Worm (Caenorhabditis elegans) whole organism, L2 larva: Measurements from ENCODE around the gene F14F3.5.

Experiments
- C34F6.9 ChIP-seq: fragments of 150-350 bp; optimal IDR thresholded peaks from 2 replicates; lab custom pipeline; 2014; ENCODE audit warnings: missing biosample characterization, missing genetic modification characterization
- F13H6.1 ChIP-seq: sonication (generic microtip); optimal IDR thresholded peaks from 2 replicates; lab custom pipeline; 2016; ENCODE audit warnings: missing genetic modification characterization, missing compliant biosample characterization
- R02D3.7 ChIP-seq: fragments of 150-350 bp; optimal IDR thresholded peaks from 2 replicates; lab custom pipeline; 2014; ENCODE audit warnings: missing biosample characterization, missing genetic modification characterization
- Y55F3AM.14 ChIP-seq: fragments of 200-800 bp; sonication (Bioruptor generic); optimal IDR thresholded peaks from 2 replicates; lab custom pipeline; 2018; ENCODE audit warnings: mild to moderate bottlenecking, missing genetic modification characterization, missing compliant biosample characterization
- ZK546.5 ChIP-seq: sonication (generic microtip); optimal IDR thresholded peaks from 2 replicates; lab custom pipeline; 2017; ENCODE audit warnings: missing biosample characterization, missing genetic modification characterization
- alr-1 ChIP-seq: fragments of 150-350 bp; optimal IDR thresholded peaks from 2 replicates; lab custom pipeline; 2014; ENCODE audit warnings: missing biosample characterization, missing genetic modification characterization
- aly-2 ChIP-seq: fragments of 150-350 bp; optimal IDR thresholded peaks from 2 replicates; lab custom pipeline; 2014; ENCODE audit warnings: missing biosample characterization, missing genetic modification characterization
- ama-1 ChIP-seq: fragments of 150-350 bp; optimal IDR thresholded peaks from 2 replicates; lab custom pipeline; 2018; ENCODE audit warnings: inconsistent platforms
- blmp-1 ChIP-seq: sonication (generic microtip); optimal IDR thresholded peaks from 2 replicates; lab custom pipeline; 2017; ENCODE audit warnings: missing genetic modification characterization, mild to moderate bottlenecking, missing compliant biosample characterization, antibody characterized with exemption, moderate library complexity; ENCODE audit not compliant: insufficient read depth
- ceh-16 ChIP-seq: fragments of 150-350 bp; optimal IDR thresholded peaks from 2 replicates; lab custom pipeline; 2014; ENCODE audit warnings: missing biosample characterization, missing genetic modification characterization
- ceh-82 ChIP-seq: fragments of 150-350 bp; optimal IDR thresholded peaks from 2 replicates; lab custom pipeline; 2014; ENCODE audit warnings: missing biosample characterization, missing genetic modification characterization
- crh-2 ChIP-seq: sonication (generic microtip); optimal IDR thresholded peaks from 2 replicates; lab custom pipeline; 2017; ENCODE audit warnings: missing biosample characterization, missing genetic modification characterization
- dmd-4 ChIP-seq: sonication (generic microtip); optimal IDR thresholded peaks from 2 replicates; lab custom pipeline; 2017; ENCODE audit warnings: missing biosample characterization, missing genetic modification characterization
- egl-27 ChIP-seq: sonication (generic microtip); optimal IDR thresholded peaks from 3 replicates; lab custom pipeline; 2017; ENCODE audit warnings: missing biosample characterization, missing genetic modification reagents, missing genetic modification characterization
- elt-1 ChIP-seq: fragments of 150-350 bp; optimal IDR thresholded peaks from 2 replicates; lab custom pipeline; 2014; ENCODE audit warnings: missing biosample characterization, missing genetic modification characterization
- elt-3 ChIP-seq: sonication (generic microtip); optimal IDR thresholded peaks from 2 replicates; lab custom pipeline; 2017; ENCODE audit warnings: missing biosample characterization, missing genetic modification characterization
- fos-1 ChIP-seq: fragments of 150-350 bp; optimal IDR thresholded peaks from 2 replicates; lab custom pipeline; 2014; ENCODE audit warnings: missing biosample characterization, missing genetic modification characterization
- gmeb-1 ChIP-seq: fragments of 150-350 bp; optimal IDR thresholded peaks from 2 replicates; lab custom pipeline; 2014; ENCODE audit warnings: missing biosample characterization, missing genetic modification characterization
- lin-11 ChIP-seq: fragments of 150-350 bp; sonication (generic microtip); optimal IDR thresholded peaks from 2 replicates; lab custom pipeline; 2014; ENCODE audit warnings: missing biosample characterization, missing genetic modification characterization, inconsistent platforms, mixed read lengths
- lin-13 ChIP-seq: fragments of 150-350 bp; optimal IDR thresholded peaks from 2 replicates; lab custom pipeline; 2014; ENCODE audit warnings: missing biosample characterization, missing genetic modification reagents, missing genetic modification characterization
- lin-39 ChIP-seq: fragments of 150-350 bp; optimal IDR thresholded peaks from 2 replicates; lab custom pipeline; 2014; ENCODE audit warnings: missing biosample characterization, missing genetic modification reagents, missing genetic modification characterization
- lsy-2 ChIP-seq, 2 experiments: fragments of 150-350 bp in 1 of 2; sonication (generic microtip) in 1 of 2; optimal IDR thresholded peaks; 2 replicates each; lab custom pipeline; 2014 to 2017; ENCODE audit warnings: missing biosample characterization in 2 of 2, missing genetic modification characterization in 2 of 2
- mab-5 ChIP-seq: fragments of 150-350 bp; optimal IDR thresholded peaks from 2 replicates; lab custom pipeline; 2014; ENCODE audit warnings: missing biosample characterization, missing genetic modification characterization
- mbf-1 ChIP-seq: sonication (generic microtip); optimal IDR thresholded peaks from 2 replicates; lab custom pipeline; 2017; ENCODE audit warnings: missing biosample characterization, missing genetic modification characterization
- mdl-1 ChIP-seq, 2 experiments: fragments of 150-350 bp in 1 of 2; sonication (generic microtip) in 1 of 2; optimal IDR thresholded peaks; 2 replicates each; lab custom pipeline; 2017; ENCODE audit warnings: missing biosample characterization in 2 of 2, missing genetic modification characterization in 2 of 2
- nhr-10 ChIP-seq: sonication (generic microtip); optimal IDR thresholded peaks from 2 replicates; lab custom pipeline; 2017; ENCODE audit warnings: missing biosample characterization, missing genetic modification characterization
- nhr-11 ChIP-seq: fragments of 150-350 bp; optimal IDR thresholded peaks from 2 replicates; lab custom pipeline; 2014; ENCODE audit warnings: missing biosample characterization, missing genetic modification characterization
- nhr-12 ChIP-seq: fragments of 150-350 bp; optimal IDR thresholded peaks from 2 replicates; lab custom pipeline; 2014; ENCODE audit warnings: missing biosample characterization, missing genetic modification characterization
- nhr-129 ChIP-seq: fragments of 150-350 bp; optimal IDR thresholded peaks from 2 replicates; lab custom pipeline; 2014; ENCODE audit warnings: missing biosample characterization, missing genetic modification characterization
- nhr-21 ChIP-seq: fragments of 150-350 bp; optimal IDR thresholded peaks from 2 replicates; lab custom pipeline; 2014; ENCODE audit warnings: missing biosample characterization, missing genetic modification characterization
- nhr-23 ChIP-seq: fragments of 150-350 bp; optimal IDR thresholded peaks from 2 replicates; lab custom pipeline; 2014; ENCODE audit warnings: missing biosample characterization, missing genetic modification reagents, missing genetic modification characterization
- nhr-237 ChIP-seq: fragments of 150-350 bp; optimal IDR thresholded peaks from 2 replicates; lab custom pipeline; 2014; ENCODE audit warnings: missing biosample characterization, missing genetic modification characterization
- nhr-25 ChIP-seq: fragments of 150-350 bp; sonication (generic microtip); optimal IDR thresholded peaks from 3 replicates; lab custom pipeline; 2014; ENCODE audit warnings: missing biosample characterization, missing genetic modification characterization
- nhr-6 ChIP-seq: fragments of 150-350 bp; optimal IDR thresholded peaks from 2 replicates; lab custom pipeline; 2014; ENCODE audit warnings: missing biosample characterization, missing genetic modification characterization
- nhr-77 ChIP-seq: fragments of 150-350 bp; optimal IDR thresholded peaks from 2 replicates; lab custom pipeline; 2014; ENCODE audit warnings: missing biosample characterization, missing genetic modification characterization
- sem-4 ChIP-seq: fragments of 150-350 bp; optimal IDR thresholded peaks from 2 replicates; lab custom pipeline; 2014; ENCODE audit warnings: missing biosample characterization, missing genetic modification reagents, missing genetic modification characterization
- skn-1 ChIP-seq: sonication (generic microtip); optimal IDR thresholded peaks from 2 replicates; lab custom pipeline; 2017; ENCODE audit warnings: missing biosample characterization, missing genetic modification characterization
- sma-3 ChIP-seq: sonication (generic microtip); optimal IDR thresholded peaks from 2 replicates; lab custom pipeline; 2016; ENCODE audit warnings: missing genetic modification reagents, missing genetic modification characterization, missing compliant biosample characterization
- sma-9 ChIP-seq, 2 experiments: fragments of 150-350 bp in 1 of 2; sonication (generic microtip) in 1 of 2; optimal IDR thresholded peaks; 2 replicates each; lab custom pipeline; 2014 to 2016; ENCODE audit warnings: missing genetic modification characterization in 2 of 2, mild to moderate bottlenecking in 1 of 2, missing biosample characterization in 1 of 2, missing compliant biosample characterization in 1 of 2, missing genetic modification reagents in 1 of 2, moderate library complexity in 1 of 2
- snpc-4 ChIP-seq: fragments of 150-350 bp; optimal IDR thresholded peaks from 2 replicates; lab custom pipeline; 2014; ENCODE audit warnings: missing biosample characterization, missing genetic modification characterization
- unc-39 ChIP-seq: fragments of 150-350 bp; optimal IDR thresholded peaks from 2 replicates; lab custom pipeline; 2014; ENCODE audit warnings: missing biosample characterization, missing genetic modification characterization
- unc-55 ChIP-seq: fragments of 150-350 bp; sonication (generic microtip); optimal IDR thresholded peaks from 3 replicates; lab custom pipeline; 2014; ENCODE audit warnings: missing biosample characterization, missing genetic modification reagents, missing genetic modification characterization
- unc-62 ChIP-seq: fragments of 150-350 bp; optimal IDR thresholded peaks from 2 replicates; lab custom pipeline; 2014; ENCODE audit warnings: missing biosample characterization, missing genetic modification reagents, missing genetic modification characterization
- zag-1 ChIP-seq: fragments of 150-350 bp; optimal IDR thresholded peaks from 2 replicates; lab custom pipeline; 2014; ENCODE audit warnings: missing biosample characterization, missing genetic modification characterization
- ztf-1 ChIP-seq: fragments of 200-800 bp; sonication (Bioruptor generic); conservative IDR thresholded peaks from 2 replicates; pipeline ENCODE4 v1.3.6; 2022; ENCODE audit warnings: missing genetic modification characterization, missing compliant biosample characterization
- ztf-11 ChIP-seq: sonication (generic microtip); optimal IDR thresholded peaks from 2 replicates; lab custom pipeline; 2017; ENCODE audit warnings: missing biosample characterization, missing genetic modification characterization
- ztf-4 ChIP-seq: fragments of 150-350 bp; optimal IDR thresholded peaks from 2 replicates; lab custom pipeline; 2014; ENCODE audit warnings: missing biosample characterization, missing genetic modification characterization

Gene F14F3.5

ce11 chrX:10569185-10569584 is 40.2 kb upstream of the F14F3.5 start, which contains the start of gene bet-2:
bet-2 (plus strand) TSS chrX:10569273.
- TF ChIP-seq mab-5 (tag; lab: Kevin White, UChicago) (no peak), crh-2 (tag; lab: Kevin White, UChicago) (no peak), Y55F3AM.14 (GFP tag; lab: Kevin White, UChicago) (no peak), nhr-21 (no peak), zag-1 (no peak), R02D3.7 (tag; lab: Kevin White, UChicago) (no peak), nhr-12 (no peak), sma-3 (no peak), lin-11 (tag; lab: Kevin White, UChicago) (no peak), ztf-1 (GFP tag; lab: Robert Waterston, UW) (no peak), nhr-10 (tag; lab: Kevin White, UChicago) (no peak), egl-27 (tag; lab: Kevin White, UChicago) (no peak), unc-62 (no peak), C34F6.9 (tag; lab: Kevin White, UChicago) (no peak), ceh-16 (tag; lab: Kevin White, UChicago) (no peak), sma-9 (GFP tag; optimal IDR thresholded peaks at IDR 0.05; lab: Kevin White, UChicago) (no peak), sma-9 (tag; optimal IDR thresholded peaks at IDR 0.05; lab: Kevin White, UChicago) (no peak), nhr-25 (tag; lab: Kevin White, UChicago) (no peak), nhr-23 (tag; lab: Kevin White, UChicago) (no peak), elt-3 (tag; lab: Kevin White, UChicago) (no peak)

DNA sequence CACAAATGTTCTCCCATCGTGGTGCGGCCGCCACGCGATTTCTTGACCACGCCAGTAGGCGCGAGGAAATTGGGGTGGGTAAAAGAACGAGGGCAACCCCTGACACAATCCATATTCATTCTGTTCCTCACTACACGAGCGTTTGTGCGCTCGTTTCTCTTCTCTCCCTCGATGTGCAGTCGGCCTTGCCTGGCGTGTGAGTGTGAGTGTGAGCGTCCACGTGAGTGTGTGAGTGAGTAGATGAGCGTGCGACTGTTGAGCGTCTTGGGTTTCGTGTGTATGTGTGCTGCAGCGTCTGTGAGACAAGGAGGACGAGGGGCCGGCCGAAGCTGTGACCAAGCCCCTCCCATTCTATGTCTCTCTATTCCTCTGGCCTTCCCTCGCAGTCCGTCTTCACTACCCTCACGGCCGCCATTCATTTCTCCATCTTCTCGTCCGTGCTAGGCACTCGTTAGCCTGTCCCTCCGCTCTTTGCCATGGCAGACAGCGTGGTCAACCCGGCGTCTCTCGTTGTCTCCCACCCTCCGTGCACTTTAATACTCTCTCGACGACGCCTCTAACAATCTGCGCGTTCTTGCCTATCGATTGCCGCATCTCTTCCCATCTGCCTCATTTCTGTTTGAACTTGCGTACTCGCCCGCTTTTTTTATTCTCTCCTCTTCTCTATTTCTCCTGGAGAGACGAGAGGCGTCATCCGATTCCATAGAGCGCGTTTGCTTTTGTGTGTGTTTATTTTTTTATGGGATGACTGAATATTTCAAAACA is 39.5 kb upstream of the F14F3.5 start:
- TF ChIP-seq fos-1 (tag; lab: Kevin White, UChicago) (peak; percentile 87), zag-1 (peak; percentile 84), snpc-4 (peak; percentile 59), lin-39 (tag; lab: Kevin White, UChicago) (peak; percentile 33), ceh-82 (tag; lab: Kevin White, UChicago) (peak; percentile 41), C34F6.9 (tag; lab: Kevin White, UChicago) (peak; percentile 95), mbf-1 (tag; lab: Kevin White, UChicago) (peak; percentile 8), ama-1 (peak; percentile 92), unc-62 (peak; percentile 31), mab-5 (tag; lab: Kevin White, UChicago) (peak; percentile 88), skn-1 (tag; lab: Kevin White, UChicago) (peak; percentile 47), nhr-129 (tag; lab: Kevin White, UChicago) (peak; percentile 91), nhr-25 (tag; lab: Kevin White, UChicago) (peak; percentile 93), sma-9 (GFP tag; optimal IDR thresholded peaks at IDR 0.05; lab: Kevin White, UChicago) (peak; percentile 95), sma-9 (tag; optimal IDR thresholded peaks at IDR 0.05; lab: Kevin White, UChicago) (no peak), nhr-23 (tag; lab: Kevin White, UChicago) (no peak), ztf-4 (tag; lab: Kevin White, UChicago) (peak; percentile 53), unc-55 (peak; percentile 94), nhr-237 (peak; percentile 66), blmp-1 (peak; percentile 29), elt-3 (tag; lab: Kevin White, UChicago) (no peak), ceh-16 (tag; lab: Kevin White, UChicago) (peak; percentile 89), lin-13 (GFP tag; lab: Kevin White, UChicago) (peak; percentile 88), nhr-12 (no peak), F13H6.1 (peak; percentile 100), lsy-2 (tag; optimal IDR thresholded peaks at IDR 0.05; lab: Kevin White, UChicago) (peak; percentile 64 to 88), nhr-6 (tag; lab: Kevin White, UChicago) (peak; percentile 89), gmeb-1 (peak; percentile 67), elt-1 (no peak), ztf-11 (tag; lab: Kevin White, UChicago) (peak; percentile 81), ZK546.5 (tag; lab: Kevin White, UChicago) (peak; percentile 38), egl-27 (tag; lab: Kevin White, UChicago) (peak; percentile 93), aly-2 (tag; lab: Kevin White, UChicago) (no peak), alr-1 (tag; lab: Kevin White, UChicago) (peak; percentile 81), Y55F3AM.14 (GFP tag; lab: Kevin White, UChicago) (peak; percentile 87), nhr-77 (peak; percentile 28), sma-3 (peak; percentile 96), nhr-21 (peak; percentile 95), sem-4 (peak; percentile 92), lin-11 (tag; lab: Kevin White, UChicago) (peak; percentile 80), dmd-4 (tag; lab: Kevin White, UChicago) (no peak), mdl-1 (tag; optimal IDR thresholded peaks at IDR 0.05; lab: Kevin White, UChicago) (peak; percentile 86 to 98), crh-2 (tag; lab: Kevin White, UChicago) (peak; percentile 96), nhr-11 (tag; lab: Kevin White, UChicago) (peak; percentile 68), nhr-10 (tag; lab: Kevin White, UChicago) (peak; percentile 75), unc-39 (tag; lab: Kevin White, UChicago) (peak; percentile 78), R02D3.7 (tag; lab: Kevin White, UChicago) (no peak), ztf-1 (GFP tag; lab: Robert Waterston, UW) (no peak)
